Fruit fly (Drosophila melanogaster) whole organism, prepupa: ENCODE data around the gene Cyp28d1.

Source experiments
- Hr39 ChIP-seq: fragments of 200-800 bp; sonication (Bioruptor generic); optimal IDR thresholded peaks from 2 replicates; lab custom pipeline; 2016; ENCODE audit warnings: missing biosample characterization, missing genetic modification characterization
- Hr4 ChIP-seq: fragments of 200-800 bp; sonication (Bioruptor generic); optimal IDR thresholded peaks from 3 replicates; lab custom pipeline; 2016; ENCODE audit warnings: missing biosample characterization, missing genetic modification characterization
- Met ChIP-seq: fragments of 200-800 bp; sonication (Bioruptor generic); optimal IDR thresholded peaks from 3 replicates; lab custom pipeline; 2016; ENCODE audit warnings: missing biosample characterization, missing genetic modification characterization
- lz ChIP-seq: fragments of 200-800 bp; sonication (Bioruptor generic); optimal IDR thresholded peaks from 3 replicates; lab custom pipeline; 2016; ENCODE audit warnings: missing biosample characterization, missing genetic modification characterization

dm6 chr2L:5239433-5240278 is 29.4 kb downstream of the Cyp28d1 start:
- TF ChIP-seq Hr39 (GFP tag; lab: Kevin White, UChicago), result no peak
- no peak for TF ChIP-seq Met (GFP tag; lab: Kevin White, UChicago)
- no peak for TF ChIP-seq lz
- TF ChIP-seq Hr4, result no peak
